Fruit fly (Drosophila melanogaster): ENCODE results near the gene CG2004.

dm6 chrX:8671348-8672298 lies 43.1 kb downstream of the CG2004 start:
- TF ChIP-seq ttk (optimal IDR thresholded peaks at IDR 0.05) (no peak), Sin3A (optimal IDR thresholded peaks at IDR 0.05) (no peak), psq (optimal IDR thresholded peaks at IDR 0.05) (no peak)
